Worm (Caenorhabditis elegans): ENCODE data around the gene moc-3.
"Not testable (repeated sequence)": the region's sequence is repeated elsewhere in the genome, so short reads cannot be mapped to it uniquely, and the experiment has no call there.

The moc-3 gene

ce11 chrIV:8115462-8115861 lies 14.9 kb upstream of the moc-3 start, which contains the start of gene irld-8:
TSS of gene irld-8 (plus strand) at chrIV:8115762.
- TF ChIP-seq nhr-111 (GFP tag; optimal IDR thresholded peaks at IDR 0.05) (no peak), aha-1 (tag) (peak; percentile 79)

DNA sequence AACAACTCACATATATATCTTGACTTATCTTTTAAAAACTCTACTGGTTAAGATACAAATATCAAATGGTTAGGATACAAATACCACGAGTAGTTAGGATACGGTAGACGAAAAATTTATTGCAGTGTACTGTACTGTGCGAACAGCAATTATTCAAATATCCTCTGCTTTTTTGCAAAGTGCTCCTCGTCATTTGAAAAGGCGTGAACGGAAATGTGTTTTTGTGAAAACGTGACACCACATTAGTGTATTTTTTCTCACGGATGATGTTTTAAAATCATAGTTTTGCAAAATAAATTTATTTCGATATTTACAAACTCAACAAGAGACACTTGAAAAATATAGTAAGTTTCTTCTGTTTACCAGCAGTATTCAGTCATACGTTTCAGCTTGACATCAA lies 11.6 kb upstream of the moc-3 start, which contains the start of gene F42G8.8:
F42G8.8 (plus strand) TSS at position 301 of the 400 bp plus-strand sequence.
- TF ChIP-seq nhr-76 (tag; optimal IDR thresholded peaks at IDR 0.05) (no peak), saeg-2 (GFP tag; IDR thresholded peaks at IDR 0.05) (no peak), R02D3.7 (tag; optimal IDR thresholded peaks at IDR 0.05) (no peak), nhr-237 (tag; optimal IDR thresholded peaks at IDR 0.05) (no peak), skn-1 (tag; optimal IDR thresholded peaks at IDR 0.05) (no peak), nhr-111 (GFP tag; optimal IDR thresholded peaks at IDR 0.05) (no peak), daf-8 (GFP tag; IDR thresholded peaks at IDR 0.05) (no peak), mes-2 (tag; optimal IDR thresholded peaks at IDR 0.05; ENCODE audit: poor library complexity, severe bottlenecking) (no peak), nhr-42 (GFP tag; IDR thresholded peaks at IDR 0.05) (no peak), daf-16 (GFP tag; optimal IDR thresholded peaks at IDR 0.05) (no peak), daf-16 (tag; optimal IDR thresholded peaks at IDR 0.05) (no peak), attf-4 (tag; optimal IDR thresholded peaks at IDR 0.05) (no peak), ctbp-1 (GFP tag; IDR thresholded peaks at IDR 0.05) (no peak), ZK546.5 (tag; optimal IDR thresholded peaks at IDR 0.05) (no peak), T20F7.1 (GFP tag; optimal IDR thresholded peaks at IDR 0.05) (no peak)

DNA sequence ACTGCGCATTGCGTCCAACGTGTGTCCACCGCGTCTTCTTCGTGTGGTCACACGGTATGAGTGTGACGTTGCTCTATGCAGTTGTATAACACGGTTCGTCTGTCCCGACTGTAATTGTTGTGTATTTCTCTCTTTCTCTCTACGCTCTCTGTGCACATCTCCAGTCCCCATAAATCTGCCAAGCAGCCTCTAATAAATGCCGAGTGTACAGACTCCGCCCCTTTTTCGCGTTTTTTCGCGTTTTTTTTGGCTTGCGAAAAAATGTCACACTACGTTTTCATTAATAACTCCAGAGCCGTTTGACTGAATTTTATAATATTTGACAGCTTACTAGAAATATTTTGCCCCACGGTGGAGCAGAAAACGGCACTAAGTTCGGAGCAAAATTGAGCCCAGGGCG lies 8.0 kb upstream of the moc-3 start, which contains the start of gene erp-44.3:
erp-44.3 (plus strand) TSS at position 301 of the 400 bp plus-strand sequence.
- TF ChIP-seq nhr-10 (tag; optimal IDR thresholded peaks at IDR 0.05); dmd-8 (GFP tag; IDR thresholded peaks at IDR 0.05); hmg-1.1 (GFP tag; IDR thresholded peaks at IDR 0.05): not testable (repeated sequence)

- TF ChIP-seq egl-43 (GFP tag; IDR thresholded peaks at IDR 0.05), result peak; percentile 59; the same call in 1 of the 2 replicates
- TF ChIP-seq F26F4.8 (GFP tag; conservative IDR thresholded peaks at IDR 0.05), result 0 out of 2 replicates have a peak, but pooled peaks have one; percentile 33
- peak; percentile 63 for TF ChIP-seq snpc-1.2 (GFP tag; IDR thresholded peaks at IDR 0.05)
- TF ChIP-seq vab-7 (GFP tag; IDR thresholded peaks at IDR 0.05), result peak; percentile 47; the same call in 1 of the 2 replicates
- 0 out of 2 replicates have a peak, but pooled peaks have one; percentile 23 for TF ChIP-seq Y105C5A.15 (GFP tag; IDR thresholded peaks at IDR 0.05)
- TF ChIP-seq lim-7 (GFP tag; IDR thresholded peaks at IDR 0.05), result peak; percentile 76
- TF ChIP-seq dmd-8 (GFP tag; IDR thresholded peaks at IDR 0.05), result 0 out of 2 replicates have a peak, but pooled peaks have one; percentile 16
Observed at ce11 chrIV:8123541-8123940, 6.8 kb upstream of the moc-3 start.

DNA sequence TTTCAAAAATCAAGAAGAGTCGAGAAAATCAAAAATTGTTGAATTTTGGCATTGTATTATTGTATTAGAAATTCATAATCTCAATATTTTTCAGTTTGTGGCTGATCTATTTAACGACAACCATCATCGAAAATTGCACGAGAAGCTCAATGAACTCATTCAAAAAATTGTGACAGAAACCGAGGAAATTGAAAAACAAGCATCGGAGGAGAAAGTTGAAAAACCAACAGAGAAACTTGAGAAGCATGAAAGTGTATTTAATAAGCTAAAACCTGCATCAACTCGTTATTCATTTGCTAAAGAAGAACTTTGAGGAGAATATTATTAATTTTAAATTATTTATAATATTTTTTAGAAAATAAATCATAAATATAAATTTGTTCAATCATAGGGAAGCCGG lies 3.5 kb upstream of the moc-3 start, which contains the start of gene ceph-41:
ceph-41 (plus strand) TSS at position 301 of the 400 bp plus-strand sequence.
- no peak for TF ChIP-seq spr-3 (GFP tag; optimal IDR thresholded peaks at IDR 0.05)
- TF ChIP-seq saeg-2 (GFP tag; IDR thresholded peaks at IDR 0.05), result no peak
- TF ChIP-seq Y75B8A.6 (GFP tag; IDR thresholded peaks at IDR 0.05), result no peak
- no peak for TF ChIP-seq Y5F2A.4 (GFP tag; optimal IDR thresholded peaks at IDR 0.05)
- no peak for TF ChIP-seq F26F4.8 (GFP tag; conservative IDR thresholded peaks at IDR 0.05)
- no peak for TF ChIP-seq egl-27 (tag; optimal IDR thresholded peaks at IDR 0.05)
- no peak for TF ChIP-seq spr-1 (tag; optimal IDR thresholded peaks at IDR 0.05)
- TF ChIP-seq Y105C5A.15 (GFP tag; IDR thresholded peaks at IDR 0.05), result no peak
- TF ChIP-seq egl-43 (GFP tag; IDR thresholded peaks at IDR 0.05), result no peak
- no peak for TF ChIP-seq nhr-11 (tag; optimal IDR thresholded peaks at IDR 0.05)
- no peak for TF ChIP-seq F44E2.7 (GFP tag; IDR thresholded peaks at IDR 0.05)
- TF ChIP-seq skn-1 (tag; optimal IDR thresholded peaks at IDR 0.05), result no peak

DNA sequence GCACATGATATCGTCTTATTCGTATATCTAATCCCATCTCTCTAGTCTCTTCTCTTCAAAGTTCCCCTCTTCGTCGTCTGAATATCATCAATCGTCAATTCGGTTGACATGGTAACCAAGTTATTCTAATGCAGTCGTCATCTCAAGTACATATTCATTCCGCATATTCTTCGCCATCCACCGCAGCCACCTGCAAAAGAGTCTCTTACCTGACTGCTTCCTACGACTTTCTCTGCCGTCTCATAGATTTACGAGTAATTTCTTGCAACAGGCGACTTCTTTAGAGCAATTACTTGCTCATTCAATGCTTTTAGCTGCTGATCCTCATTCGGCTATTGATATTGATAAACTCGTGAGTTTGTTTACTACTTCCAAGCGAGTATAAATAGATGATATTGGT lies 2.9 kb upstream of the moc-3 start:
- TF ChIP-seq daf-16 (GFP tag; optimal IDR thresholded peaks at IDR 0.05) (no peak), daf-16 (tag; optimal IDR thresholded peaks at IDR 0.05) (no peak), T20F7.1 (GFP tag; optimal IDR thresholded peaks at IDR 0.05) (no peak), set-16 (GFP tag; IDR thresholded peaks at IDR 0.05) (no peak), zip-2 (tag; optimal IDR thresholded peaks at IDR 0.05) (no peak), F49E8.2 (tag; optimal IDR thresholded peaks at IDR 0.05; ENCODE audit: borderline replicate concordance) (no peak), madf-5 (GFP tag; IDR thresholded peaks at IDR 0.05) (no peak), skn-1 (tag; optimal IDR thresholded peaks at IDR 0.05) (no peak), lin-1 (GFP tag; IDR thresholded peaks at IDR 0.05) (no peak), lin-38 (GFP tag; IDR thresholded peaks at IDR 0.05) (no peak), nhr-48 (tag; optimal IDR thresholded peaks at IDR 0.05) (no peak), lin-13 (GFP tag; optimal IDR thresholded peaks at IDR 0.05) (no peak)
